Worm (Caenorhabditis elegans): Measurements from ENCODE around the gene ptrg-1.

ptrg-1 gene

ce11 chrIV:10222122-10222589 is 27.9 kb upstream of the ptrg-1 start, which contains the start of gene C24F3.2 (continued):
- TF ChIP-seq ztf-26 (tag; optimal IDR thresholded peaks at IDR 0.05): no peak
- TF ChIP-seq somi-1 (GFP tag; optimal IDR thresholded peaks at IDR 0.05): peak; percentile 21
- no peak for TF ChIP-seq die-1 (tag; optimal IDR thresholded peaks at IDR 0.05)
- no peak for TF ChIP-seq rpc-1 (optimal IDR thresholded peaks at IDR 0.05)
- no peak for TF ChIP-seq rpc-1 (tag; optimal IDR thresholded peaks at IDR 0.05)
- no peak for TF ChIP-seq Y53F4B.3 (GFP tag; IDR thresholded peaks at IDR 0.05)
- TF ChIP-seq ztf-25 (GFP tag; IDR thresholded peaks at IDR 0.05): no peak
- TF ChIP-seq mes-4 (tag; optimal IDR thresholded peaks at IDR 0.05): no peak
- no peak for TF ChIP-seq snpc-4 (GFP tag; optimal IDR thresholded peaks at IDR 0.05)
- TF ChIP-seq snpc-4 (tag; optimal IDR thresholded peaks at IDR 0.05): peak in 1 of 4 experiments; percentile 20
- TF ChIP-seq sdz-38 (tag; optimal IDR thresholded peaks at IDR 0.05): no peak
- TF ChIP-seq unc-130 (GFP tag; optimal IDR thresholded peaks at IDR 0.05): no peak
- TF ChIP-seq hmg-20 (GFP tag; IDR thresholded peaks at IDR 0.05): no peak
- TF ChIP-seq mxl-1 (tag; optimal IDR thresholded peaks at IDR 0.05): no peak
- TF ChIP-seq C06A6.2 (GFP tag; conservative IDR thresholded peaks at IDR 0.05): no peak
- TF ChIP-seq gei-17 (GFP tag; optimal IDR thresholded peaks at IDR 0.05): no peak
- TF ChIP-seq xnd-1 (tag; optimal IDR thresholded peaks at IDR 0.05): no peak
- TF ChIP-seq pha-4 (tag; optimal IDR thresholded peaks at IDR 0.05): no peak
- TF ChIP-seq F33H1.4 (GFP tag; IDR thresholded peaks at IDR 0.05): no peak
- no peak for TF ChIP-seq F57C9.4 (tag; optimal IDR thresholded peaks at IDR 0.05)
- no peak for TF ChIP-seq ceh-58 (GFP tag; IDR thresholded peaks at IDR 0.05)
- TF ChIP-seq nfya-2 (GFP tag; IDR thresholded peaks at IDR 0.05): no peak
- TF ChIP-seq snpc-1.1 (tag; optimal IDR thresholded peaks at IDR 0.05; ENCODE audit: insufficient read depth): no peak
- no peak for TF ChIP-seq nhr-27 (tag; optimal IDR thresholded peaks at IDR 0.05)
- no peak for TF ChIP-seq nhr-179 (tag; optimal IDR thresholded peaks at IDR 0.05)
- TF ChIP-seq hmg-1.2 (GFP tag; IDR thresholded peaks at IDR 0.05): peak; percentile 80; the same call in 1 of the 2 replicates
- peak; percentile 27 for TF ChIP-seq lsl-1 (GFP tag; optimal IDR thresholded peaks at IDR 0.05)
- TF ChIP-seq madf-10 (tag; optimal IDR thresholded peaks at IDR 0.05): no peak
- no peak for TF ChIP-seq ccch-3 (GFP tag; optimal IDR thresholded peaks at IDR 0.05)
- TF ChIP-seq lin-35 (GFP tag; optimal IDR thresholded peaks at IDR 0.05): peak in 1 of 3 experiments; percentile 46
- no peak for TF ChIP-seq ets-4 (GFP tag; optimal IDR thresholded peaks at IDR 0.05)
- TF ChIP-seq ceh-40 (GFP tag; IDR thresholded peaks at IDR 0.05): no peak
- no peak for TF ChIP-seq lin-26 (GFP tag; IDR thresholded peaks at IDR 0.05)
- TF ChIP-seq lin-40 (tag; optimal IDR thresholded peaks at IDR 0.05): no peak
- TF ChIP-seq ztf-28 (GFP tag; IDR thresholded peaks at IDR 0.05): no peak
- peak; percentile 28 for TF ChIP-seq efl-1 (GFP tag; optimal IDR thresholded peaks at IDR 0.05)
- TF ChIP-seq Y53G8AR.9 (GFP tag; conservative IDR thresholded peaks at IDR 0.05): no peak
- TF ChIP-seq T26A5.8 (tag; optimal IDR thresholded peaks at IDR 0.05): no peak
- TF ChIP-seq B0261.1 (tag; optimal IDR thresholded peaks at IDR 0.05): no peak
- no peak for TF ChIP-seq ceh-91 (GFP tag; IDR thresholded peaks at IDR 0.05)
- no peak for TF ChIP-seq chd-7 (tag; optimal IDR thresholded peaks at IDR 0.05)
- no peak for TF ChIP-seq nfya-1 (tag; optimal IDR thresholded peaks at IDR 0.05; ENCODE audit: borderline replicate concordance, insufficient read depth)
- no peak for TF ChIP-seq ztf-3 (GFP tag; optimal IDR thresholded peaks at IDR 0.05)
- no peak for TF ChIP-seq ceh-27 (GFP tag; optimal IDR thresholded peaks at IDR 0.05)
- TF ChIP-seq nhr-80 (tag; optimal IDR thresholded peaks at IDR 0.05): peak; percentile 69
- no peak for TF ChIP-seq F10E7.11 (tag; optimal IDR thresholded peaks at IDR 0.05)
- TF ChIP-seq C17E4.6 (GFP tag; IDR thresholded peaks at IDR 0.05): no peak
- TF ChIP-seq zim-3 (tag; optimal IDR thresholded peaks at IDR 0.05): no peak
- TF ChIP-seq lir-1 (GFP tag; conservative IDR thresholded peaks at IDR 0.05): no peak
- no peak for TF ChIP-seq Y95B8A.8 (GFP tag; IDR thresholded peaks at IDR 0.05)
- no peak for TF ChIP-seq T07F8.4 (tag; optimal IDR thresholded peaks at IDR 0.05)

All from whole organism, young adult.